Worm (Caenorhabditis elegans) whole organism, young adult: ENCODE data around the gene E03H12.5.

Experiments
- B0019.2 ChIP-seq: fragments of 200-800 bp; sonication (Bioruptor generic); conservative IDR thresholded peaks from 2 replicates; pipeline ENCODE4 v1.3.6; 2022; ENCODE audit warnings: missing genetic modification reagents, missing genetic modification characterization, missing compliant biosample characterization
- B0261.1 ChIP-seq: sonication (generic microtip); optimal IDR thresholded peaks from 2 replicates; lab custom pipeline; 2016; ENCODE audit warnings: mild to moderate bottlenecking, missing genetic modification characterization, moderate library complexity, missing compliant biosample characterization
- C17E4.6 ChIP-seq: fragments of 200-800 bp; sonication (Bioruptor generic); IDR thresholded peaks from 2 replicates; pipeline ENCODE4 v1.3.6; 2022; ENCODE audit warnings: missing genetic modification reagents, missing genetic modification characterization, missing compliant biosample characterization
- F22D6.2 ChIP-seq: sonication (generic microtip); optimal IDR thresholded peaks from 2 replicates; lab custom pipeline; 2016; ENCODE audit warnings: mild to moderate bottlenecking, missing genetic modification characterization, missing compliant biosample characterization
- F23B12.7 ChIP-seq: sonication (generic microtip); optimal IDR thresholded peaks from 2 replicates; lab custom pipeline; 2017; ENCODE audit warnings: missing genetic modification characterization, mild to moderate bottlenecking, missing compliant biosample characterization, antibody characterized with exemption, moderate library complexity; ENCODE audit not compliant: insufficient read depth
- F37B4.10 ChIP-seq: fragments of 200-800 bp; sonication (Bioruptor generic); IDR thresholded peaks from 2 replicates; pipeline ENCODE4 v1.3.6; 2022; ENCODE audit warnings: missing genetic modification characterization, missing compliant biosample characterization
- F39B2.1 ChIP-seq: fragments of 200-800 bp; sonication (Bioruptor generic); IDR thresholded peaks from 2 replicates; pipeline ENCODE4 v1.3.6; 2022; ENCODE audit warnings: missing genetic modification reagents, missing genetic modification characterization, missing compliant biosample characterization
- F49E8.2 ChIP-seq: sonication (generic microtip); optimal IDR thresholded peaks from 3 replicates; lab custom pipeline; 2017; ENCODE audit warnings: missing genetic modification characterization, mild to moderate bottlenecking, missing compliant biosample characterization, antibody characterized with exemption, moderate library complexity; ENCODE audit not compliant: insufficient read depth
- K11D2.4 ChIP-seq: fragments of 200-800 bp; sonication (Bioruptor generic); IDR thresholded peaks from 2 replicates; pipeline ENCODE4 v1.3.6; 2022; ENCODE audit warnings: missing genetic modification reagents, missing genetic modification characterization, missing compliant biosample characterization
- K12H6.12 ChIP-seq: fragments of 200-800 bp; sonication (Bioruptor generic); optimal IDR thresholded peaks from 2 replicates; lab custom pipeline; 2018; ENCODE audit warnings: mild to moderate bottlenecking, missing genetic modification characterization, missing compliant biosample characterization
- T26A5.8 ChIP-seq: sonication (generic microtip); optimal IDR thresholded peaks from 2 replicates; lab custom pipeline; 2016; ENCODE audit warnings: missing genetic modification characterization, missing compliant biosample characterization
- Y53G8AR.9 ChIP-seq: fragments of 200-800 bp; sonication (Bioruptor generic); conservative IDR thresholded peaks from 2 replicates; pipeline ENCODE4 v1.3.6; 2022; ENCODE audit warnings: missing genetic modification reagents, missing genetic modification characterization, missing compliant biosample characterization
- Y67H2A.10 ChIP-seq: fragments of 200-800 bp; sonication (Bioruptor generic); conservative IDR thresholded peaks from 2 replicates; pipeline ENCODE4 v1.3.6; 2022; ENCODE audit warnings: missing genetic modification reagents, missing genetic modification characterization, missing compliant biosample characterization
- Y79H2A.3 ChIP-seq: fragments of 200-800 bp; sonication (Bioruptor generic); conservative IDR thresholded peaks from 2 replicates; pipeline ENCODE4 v1.3.6; 2022; ENCODE audit warnings: missing genetic modification reagents, missing genetic modification characterization, missing compliant biosample characterization
- aptf-2 ChIP-seq: fragments of 200-800 bp; sonication (Bioruptor generic); conservative IDR thresholded peaks from 2 replicates; pipeline ENCODE4 v1.3.6; 2022; ENCODE audit warnings: missing genetic modification reagents, missing genetic modification characterization, missing compliant biosample characterization
- aptf-3 ChIP-seq: fragments of 200-800 bp; sonication (Bioruptor generic); IDR thresholded peaks from 2 replicates; pipeline ENCODE4 v1.3.6; 2022; ENCODE audit warnings: missing genetic modification characterization, missing compliant biosample characterization
- attf-6 ChIP-seq: fragments of 200-800 bp; sonication (Bioruptor generic); IDR thresholded peaks from 2 replicates; pipeline ENCODE4 v1.3.6; 2022; ENCODE audit warnings: missing genetic modification reagents, missing genetic modification characterization, missing compliant biosample characterization
- bed-2 ChIP-seq: fragments of 200-800 bp; sonication (Bioruptor generic); IDR thresholded peaks from 2 replicates; pipeline ENCODE4 v1.3.6; 2022; ENCODE audit warnings: missing genetic modification reagents, missing genetic modification characterization, missing compliant biosample characterization
- ceh-58 ChIP-seq: fragments of 200-800 bp; sonication (Bioruptor generic); IDR thresholded peaks from 2 replicates; pipeline ENCODE4 v1.3.6; 2022; ENCODE audit warnings: missing genetic modification characterization, missing compliant biosample characterization
- ceh-79 ChIP-seq: sonication (generic microtip); optimal IDR thresholded peaks from 2 replicates; lab custom pipeline; 2017; ENCODE audit warnings: mild to moderate bottlenecking, missing genetic modification characterization, missing compliant biosample characterization
- die-1 ChIP-seq: sonication (generic microtip); optimal IDR thresholded peaks from 2 replicates; lab custom pipeline; 2016; ENCODE audit warnings: missing genotype, mild to moderate bottlenecking, missing genetic modification characterization, missing compliant biosample characterization
- dox-1 ChIP-seq: fragments of 200-800 bp; sonication (Bioruptor generic); IDR thresholded peaks from 2 replicates; pipeline ENCODE4 v1.3.6; 2022; ENCODE audit warnings: missing genetic modification reagents, missing genetic modification characterization, missing compliant biosample characterization
- dpff-1 ChIP-seq: sonication (generic microtip); optimal IDR thresholded peaks from 2 replicates; lab custom pipeline; 2017; ENCODE audit warnings: mild to moderate bottlenecking, missing genetic modification characterization, missing compliant biosample characterization
- dpl-1 ChIP-seq: fragments of 150-350 bp; optimal IDR thresholded peaks from 2 replicates; lab custom pipeline; 2014; ENCODE audit warnings: missing biosample characterization, missing genetic modification reagents, missing genetic modification characterization
- efl-1 ChIP-seq: fragments of 150-350 bp; optimal IDR thresholded peaks from 2 replicates; lab custom pipeline; 2014; ENCODE audit warnings: missing biosample characterization, missing genetic modification reagents, missing genetic modification characterization
- egl-18 ChIP-seq: fragments of 200-800 bp; sonication (Bioruptor generic); IDR thresholded peaks from 2 replicates; pipeline ENCODE4 v1.3.6; 2022; ENCODE audit warnings: missing genetic modification reagents, missing genetic modification characterization, missing compliant biosample characterization
- egl-44 ChIP-seq: fragments of 200-800 bp; sonication (Bioruptor generic); IDR thresholded peaks from 2 replicates; pipeline ENCODE4 v1.3.6; 2022; ENCODE audit warnings: missing genetic modification reagents, missing genetic modification characterization, missing compliant biosample characterization
- ekl-4 ChIP-seq: fragments of 200-800 bp; sonication (Bioruptor generic); IDR thresholded peaks from 2 replicates; pipeline ENCODE4 v1.3.6; 2022; ENCODE audit warnings: missing genetic modification reagents, missing genetic modification characterization, missing compliant biosample characterization
- ets-4 ChIP-seq: fragments of 200-800 bp; sonication (Bioruptor generic); optimal IDR thresholded peaks from 2 replicates; lab custom pipeline; 2018; ENCODE audit warnings: mild to moderate bottlenecking, missing genetic modification characterization, missing compliant biosample characterization
- him-1 ChIP-seq: sonication (generic microtip); optimal IDR thresholded peaks from 2 replicates; lab custom pipeline; 2016; ENCODE audit warnings: missing genotype, missing genetic modification reagents, missing genetic modification characterization, missing compliant biosample characterization
- hmg-1.2 ChIP-seq: fragments of 200-800 bp; sonication (Bioruptor generic); IDR thresholded peaks from 2 replicates; pipeline ENCODE4 v1.3.6; 2022; ENCODE audit warnings: missing genetic modification reagents, missing genetic modification characterization, missing compliant biosample characterization
- hmg-20 ChIP-seq: fragments of 200-800 bp; sonication (Bioruptor generic); IDR thresholded peaks from 2 replicates; pipeline ENCODE4 v1.3.6; 2022; ENCODE audit warnings: missing genetic modification reagents, missing genetic modification characterization, missing compliant biosample characterization
- hsf-1 ChIP-seq: fragments of 200-800 bp; sonication (Bioruptor generic); IDR thresholded peaks from 2 replicates; pipeline ENCODE4 v1.3.6; 2022; ENCODE audit warnings: missing genetic modification reagents, missing genetic modification characterization, missing compliant biosample characterization
- let-526 ChIP-seq: fragments of 200-800 bp; sonication (Bioruptor generic); IDR thresholded peaks from 2 replicates; pipeline ENCODE4 v1.3.6; 2022; ENCODE audit warnings: missing genetic modification reagents, missing genetic modification characterization, missing compliant biosample characterization
- lin-54 ChIP-seq: fragments of 200-800 bp; sonication (Bioruptor generic); optimal IDR thresholded peaks from 2 replicates; lab custom pipeline; 2018; ENCODE audit warnings: mild to moderate bottlenecking, missing genetic modification characterization, missing compliant biosample characterization
- mes-4 ChIP-seq: sonication (generic microtip); optimal IDR thresholded peaks from 2 replicates; lab custom pipeline; 2016; ENCODE audit warnings: missing genotype, missing genetic modification characterization, missing compliant biosample characterization
- nfyb-1 ChIP-seq: fragments of 200-800 bp; sonication (Bioruptor generic); IDR thresholded peaks from 2 replicates; pipeline ENCODE4 v1.3.6; 2022; ENCODE audit warnings: missing genetic modification reagents, missing genetic modification characterization, missing compliant biosample characterization
- nhr-90 ChIP-seq: sonication (generic microtip); optimal IDR thresholded peaks from 2 replicates; lab custom pipeline; 2016; ENCODE audit warnings: missing genotype, mild to moderate bottlenecking, missing genetic modification characterization, missing compliant biosample characterization
- rpc-1 ChIP-seq, 2 experiments: fragments of 150-350 bp in 1 of 2; sonication (generic microtip) in 1 of 2; optimal IDR thresholded peaks; 2 replicates each; lab custom pipeline; 2014 to 2018; ENCODE audit warnings: missing biosample characterization in 1 of 2, missing genetic modification characterization in 1 of 2, missing genetic modification reagents in 1 of 2, missing genotype in 1 of 2
- snpc-1.3 ChIP-seq: sonication (generic microtip); optimal IDR thresholded peaks from 2 replicates; lab custom pipeline; 2017; ENCODE audit warnings: missing genetic modification characterization, mild to moderate bottlenecking, missing compliant biosample characterization, antibody characterized with exemption, moderate library complexity, missing genotype, missing genetic modification reagents; ENCODE audit not compliant: insufficient read depth
- snpc-4 ChIP-seq, 5 experiments: fragments of 150-350 bp in 1 of 5; sonication (generic microtip) in 4 of 5; optimal IDR thresholded peaks; 2 replicates each; lab custom pipeline; 2014 to 2018; ENCODE audit warnings: missing genetic modification characterization in 5 of 5, missing biosample characterization in 3 of 5, antibody characterized with exemption in 2 of 5, mild to moderate bottlenecking in 2 of 5, missing compliant biosample characterization in 2 of 5, missing genotype in 2 of 5, moderate library complexity in 2 of 5, missing genetic modification reagents in 1 of 5
- tbx-9 ChIP-seq: sonication (generic microtip); optimal IDR thresholded peaks from 2 replicates; lab custom pipeline; 2016; ENCODE audit warnings: borderline replicate concordance, missing genetic modification characterization, inconsistent platforms, missing compliant biosample characterization
- unc-62 ChIP-seq: fragments of 150-350 bp; optimal IDR thresholded peaks from 2 replicates; lab custom pipeline; 2014; ENCODE audit warnings: missing biosample characterization, missing genetic modification reagents, missing genetic modification characterization
- xnd-1 ChIP-seq: sonication (generic microtip); optimal IDR thresholded peaks from 2 replicates; lab custom pipeline; 2016; ENCODE audit warnings: missing genotype, missing genetic modification reagents, missing genetic modification characterization, missing compliant biosample characterization
- zim-3 ChIP-seq: sonication (generic microtip); optimal IDR thresholded peaks from 2 replicates; lab custom pipeline; 2017; ENCODE audit warnings: mild to moderate bottlenecking, missing genetic modification characterization, moderate library complexity, missing compliant biosample characterization
- ztf-22 ChIP-seq: fragments of 200-800 bp; sonication (Bioruptor generic); optimal IDR thresholded peaks from 2 replicates; lab custom pipeline; 2018; ENCODE audit warnings: mild to moderate bottlenecking, missing genetic modification characterization, moderate library complexity, missing compliant biosample characterization
- ztf-3 ChIP-seq: fragments of 200-800 bp; sonication (Bioruptor generic); optimal IDR thresholded peaks from 2 replicates; lab custom pipeline; 2018; ENCODE audit warnings: mild to moderate bottlenecking, missing genetic modification characterization, missing compliant biosample characterization

E03H12.5 gene

ce11 chrIV:4930754-4931322 lies 46.2 kb upstream of the E03H12.5 start (continued):
- no peak for TF ChIP-seq ets-4 (GFP tag; lab: Kevin White, UChicago)
- no peak for TF ChIP-seq efl-1 (GFP tag; lab: Kevin White, UChicago)
- peak; percentile 91 for TF ChIP-seq snpc-4 (GFP tag; optimal IDR thresholded peaks at IDR 0.05; lab: Kevin White, UChicago)
- peak; percentile 95 to 99 (median 98) for TF ChIP-seq snpc-4 (tag; optimal IDR thresholded peaks at IDR 0.05; lab: Kevin White, UChicago)
- no peak; the same call in 1 of the 2 replicates for TF ChIP-seq ekl-4
- no peak for TF ChIP-seq dpff-1
- TF ChIP-seq aptf-2 (GFP tag; lab: Robert Waterston, UW), result no peak
- no peak for TF ChIP-seq Y53G8AR.9 (GFP tag; lab: Robert Waterston, UW)
- peak; percentile 61 for TF ChIP-seq B0261.1
- peak; percentile 48; the same call in 1 of the 2 replicates for TF ChIP-seq C17E4.6 (GFP tag; lab: Robert Waterston, UW)
- no peak for TF ChIP-seq ztf-22 (GFP tag; lab: Kevin White, UChicago)
- no peak for TF ChIP-seq F39B2.1
- no peak for TF ChIP-seq K12H6.12 (tag; lab: Kevin White, UChicago)
- no peak for TF ChIP-seq F37B4.10 (GFP tag; lab: Robert Waterston, UW)
- peak; percentile 31 for TF ChIP-seq nhr-90 (tag; lab: Kevin White, UChicago)
- no peak for TF ChIP-seq let-526 (GFP tag; lab: Robert Waterston, UW)
- peak; percentile 47 for TF ChIP-seq mes-4 (tag; lab: Kevin White, UChicago)
- TF ChIP-seq B0019.2, result no peak
- TF ChIP-seq him-1 (tag; lab: Kevin White, UChicago), result peak; percentile 37
- TF ChIP-seq xnd-1 (tag; lab: Kevin White, UChicago), result no peak
- TF ChIP-seq Y67H2A.10 (GFP tag; lab: Robert Waterston, UW), result no peak
- no peak for TF ChIP-seq unc-62 (GFP tag; lab: Kevin White, UChicago)
- no peak for TF ChIP-seq nfyb-1 (GFP tag; lab: Robert Waterston, UW)
- TF ChIP-seq ceh-58, result no peak
- no peak for TF ChIP-seq ztf-3 (GFP tag; lab: Kevin White, UChicago)
- TF ChIP-seq T26A5.8 (tag; lab: Kevin White, UChicago), result no peak
- TF ChIP-seq aptf-3 (GFP tag; lab: Robert Waterston, UW), result 0 out of 2 replicates have a peak, but pooled peaks have one; percentile 57
- no peak for TF ChIP-seq F23B12.7 (tag; lab: Kevin White, UChicago)
- no peak for TF ChIP-seq F22D6.2 (tag; lab: Kevin White, UChicago)
- peak; percentile 73 for TF ChIP-seq hmg-20 (GFP tag; lab: Robert Waterston, UW)
- TF ChIP-seq ceh-79 (tag; lab: Kevin White, UChicago), result no peak
- no peak for TF ChIP-seq lin-54 (GFP tag; lab: Kevin White, UChicago)
- peak; percentile 80 for TF ChIP-seq hmg-1.2
- TF ChIP-seq egl-18 (GFP tag; lab: Robert Waterston, UW), result no peak
- peak; percentile 89 for TF ChIP-seq attf-6
- TF ChIP-seq zim-3 (tag; lab: Kevin White, UChicago), result no peak
- TF ChIP-seq snpc-1.3, result peak; percentile 59
- no peak; the same call in 1 of the 2 replicates for TF ChIP-seq dox-1
- TF ChIP-seq tbx-9 (tag; lab: Kevin White, UChicago), result no peak
- TF ChIP-seq F49E8.2, result peak; percentile 71
- TF ChIP-seq dpl-1 (GFP tag; lab: Kevin White, UChicago), result no peak
- TF ChIP-seq Y79H2A.3 (GFP tag; lab: Robert Waterston, UW), result no peak
- peak; percentile 73 for TF ChIP-seq die-1 (tag; lab: Kevin White, UChicago)
- peak; percentile 85 for TF ChIP-seq rpc-1 (optimal IDR thresholded peaks at IDR 0.05; lab: Kevin White, UChicago)
- TF ChIP-seq rpc-1 (tag; optimal IDR thresholded peaks at IDR 0.05; lab: Kevin White, UChicago), result peak; percentile 84
- TF ChIP-seq hsf-1 (GFP tag; lab: Robert Waterston, UW), result no peak; the same call in 1 of the 2 replicates
- TF ChIP-seq egl-44 (GFP tag; lab: Robert Waterston, UW), result peak; percentile 39; the same call in 1 of the 2 replicates
- no peak for TF ChIP-seq bed-2
- TF ChIP-seq K11D2.4, result no peak
